Fruit fly (Drosophila melanogaster) whole organism, wandering third instar larva: ENCODE measurements around the gene CG42758.

Experiments used
- Dif ChIP-seq: fragments of 200-275, 200-300 bp; sonication (Bioruptor generic); optimal IDR thresholded peaks from 2 replicates; lab custom pipeline; 2018; ENCODE audit warnings: missing biosample characterization, missing genetic modification characterization; ENCODE audit not compliant: partially characterized antibody
- Hr78 ChIP-seq: fragments of >200 bp; optimal IDR thresholded peaks from 2 replicates; lab custom pipeline; 2017; ENCODE audit warnings: missing biosample characterization, missing genetic modification characterization
- Jra ChIP-seq: sonication (Bioruptor generic); optimal IDR thresholded peaks from 2 replicates; lab custom pipeline; 2016; ENCODE audit warnings: missing biosample characterization, missing genetic modification characterization
- Mio ChIP-seq: sonication (Bioruptor generic); optimal IDR thresholded peaks from 2 replicates; lab custom pipeline; 2016; ENCODE audit warnings: missing biosample characterization, missing genetic modification characterization
- OdsH ChIP-seq: fragments of 200-800 bp; sonication (Bioruptor generic); optimal IDR thresholded peaks from 2 replicates; lab custom pipeline; 2016; ENCODE audit warnings: missing biosample characterization, mild to moderate bottlenecking, missing genetic modification characterization
- Vsx2 ChIP-seq: fragments of 200-300, 225-300 bp; sonication (Bioruptor generic); optimal IDR thresholded peaks from 2 replicates; lab custom pipeline; 2018; ENCODE audit warnings: missing biosample characterization, missing genetic modification characterization; ENCODE audit not compliant: partially characterized antibody
- h ChIP-seq: fragments of 200-800 bp; sonication (Bioruptor generic); optimal IDR thresholded peaks from 3 replicates; lab custom pipeline; 2016; ENCODE audit warnings: missing biosample characterization, mild to moderate bottlenecking, missing genetic modification characterization
- lola ChIP-seq: fragments of >200 bp; optimal IDR thresholded peaks from 2 replicates; lab custom pipeline; 2017; ENCODE audit warnings: missing biosample characterization, missing genetic modification characterization
- psq ChIP-seq: fragments of 200-800 bp; sonication (Bioruptor generic); optimal IDR thresholded peaks from 3 replicates; lab custom pipeline; 2017; ENCODE audit warnings: missing biosample characterization, mild to moderate bottlenecking, missing genetic modification characterization, moderate library complexity
- sv ChIP-seq: fragments of 200-800 bp; sonication (Bioruptor generic); optimal IDR thresholded peaks from 3 replicates; lab custom pipeline; 2016; ENCODE audit warnings: missing biosample characterization, missing genetic modification characterization

dm6 chr3L:14560664-14561063 is 6.6 kb upstream of the CG42758 start, which contains the start of gene Lk:
- TF ChIP-seq psq (GFP tag; lab: Kevin White, UChicago) (no peak), lola (GFP tag; lab: Kevin White, UChicago) (no peak), h (no peak), Vsx2 (GFP tag; lab: Kevin White, UChicago) (no peak), Hr78 (no peak), Jra (GFP tag; lab: Kevin White, UChicago) (no peak), OdsH (no peak), sv (GFP tag; lab: Kevin White, UChicago) (no peak), Mio (GFP tag; lab: Kevin White, UChicago) (no peak), Dif (GFP tag; lab: Kevin White, UChicago) (no peak)
